Worm (Caenorhabditis elegans) whole organism, L2 larva: ENCODE results near the gene dpy-20.

Experiments
- aly-2 ChIP-seq: fragments of 150-350 bp; optimal IDR thresholded peaks from 2 replicates; lab custom pipeline; 2014; ENCODE audit warnings: missing biosample characterization, missing genetic modification characterization
- blmp-1 ChIP-seq: sonication (generic microtip); optimal IDR thresholded peaks from 2 replicates; lab custom pipeline; 2017; ENCODE audit warnings: missing genetic modification characterization, mild to moderate bottlenecking, missing compliant biosample characterization, antibody characterized with exemption, moderate library complexity; ENCODE audit not compliant: insufficient read depth
- fos-1 ChIP-seq: fragments of 150-350 bp; optimal IDR thresholded peaks from 2 replicates; lab custom pipeline; 2014; ENCODE audit warnings: missing biosample characterization, missing genetic modification characterization
- lin-39 ChIP-seq: fragments of 150-350 bp; optimal IDR thresholded peaks from 2 replicates; lab custom pipeline; 2014; ENCODE audit warnings: missing biosample characterization, missing genetic modification reagents, missing genetic modification characterization
- unc-39 ChIP-seq: fragments of 150-350 bp; optimal IDR thresholded peaks from 2 replicates; lab custom pipeline; 2014; ENCODE audit warnings: missing biosample characterization, missing genetic modification characterization
- unc-55 ChIP-seq: fragments of 150-350 bp; sonication (generic microtip); optimal IDR thresholded peaks from 3 replicates; lab custom pipeline; 2014; ENCODE audit warnings: missing biosample characterization, missing genetic modification reagents, missing genetic modification characterization
- zag-1 ChIP-seq: fragments of 150-350 bp; optimal IDR thresholded peaks from 2 replicates; lab custom pipeline; 2014; ENCODE audit warnings: missing biosample characterization, missing genetic modification characterization
- ztf-11 ChIP-seq: sonication (generic microtip); optimal IDR thresholded peaks from 2 replicates; lab custom pipeline; 2017; ENCODE audit warnings: missing biosample characterization, missing genetic modification characterization

DNA sequence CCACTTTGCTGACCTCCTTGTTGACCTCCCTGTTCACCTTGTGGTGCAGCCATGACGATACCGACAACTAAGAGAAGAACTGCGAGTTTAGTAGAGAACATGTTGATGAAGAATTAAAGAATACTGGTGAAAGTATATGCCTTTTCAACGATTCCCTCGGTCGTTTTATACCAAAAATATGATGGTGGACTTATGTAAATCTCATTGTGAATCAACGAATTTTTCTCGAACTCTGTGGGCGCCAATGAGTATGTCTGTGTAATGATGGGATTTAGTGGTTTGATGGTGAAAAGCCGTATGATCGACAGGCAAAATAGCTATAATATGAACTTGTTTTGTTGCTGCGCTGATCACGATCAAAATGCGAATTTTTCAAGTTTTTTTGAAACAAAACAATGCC lies 36.6 kb upstream of the dpy-20 start, which contains the start of gene K01A6.8:
- TF ChIP-seq ztf-11 (tag; lab: Kevin White, UChicago) (no peak), zag-1 (no peak), unc-55 (GFP tag; lab: Kevin White, UChicago) (no peak), aly-2 (tag; lab: Kevin White, UChicago) (no peak), blmp-1 (tag; lab: Kevin White, UChicago) (no peak), lin-39 (no peak), unc-39 (tag; lab: Kevin White, UChicago) (no peak), fos-1 (no peak)
